Worm (Caenorhabditis elegans) whole organism, L2 larva: ENCODE data around the gene sqv-4.

Experiments
- C34F6.9 ChIP-seq: fragments of 150-350 bp; optimal IDR thresholded peaks from 2 replicates; lab custom pipeline; 2014; ENCODE audit warnings: missing biosample characterization, missing genetic modification characterization
- F13H6.1 ChIP-seq: sonication (generic microtip); optimal IDR thresholded peaks from 2 replicates; lab custom pipeline; 2016; ENCODE audit warnings: missing genetic modification characterization, missing compliant biosample characterization
- Y55F3AM.14 ChIP-seq: fragments of 200-800 bp; sonication (Bioruptor generic); optimal IDR thresholded peaks from 2 replicates; lab custom pipeline; 2018; ENCODE audit warnings: mild to moderate bottlenecking, missing genetic modification characterization, missing compliant biosample characterization
- ZK546.5 ChIP-seq: sonication (generic microtip); optimal IDR thresholded peaks from 2 replicates; lab custom pipeline; 2017; ENCODE audit warnings: missing biosample characterization, missing genetic modification characterization
- alr-1 ChIP-seq: fragments of 150-350 bp; optimal IDR thresholded peaks from 2 replicates; lab custom pipeline; 2014; ENCODE audit warnings: missing biosample characterization, missing genetic modification characterization
- aly-2 ChIP-seq: fragments of 150-350 bp; optimal IDR thresholded peaks from 2 replicates; lab custom pipeline; 2014; ENCODE audit warnings: missing biosample characterization, missing genetic modification characterization
- ama-1 ChIP-seq: fragments of 150-350 bp; optimal IDR thresholded peaks from 2 replicates; lab custom pipeline; 2018; ENCODE audit warnings: inconsistent platforms
- blmp-1 ChIP-seq: sonication (generic microtip); optimal IDR thresholded peaks from 2 replicates; lab custom pipeline; 2017; ENCODE audit warnings: missing genetic modification characterization, mild to moderate bottlenecking, missing compliant biosample characterization, antibody characterized with exemption, moderate library complexity; ENCODE audit not compliant: insufficient read depth
- ceh-16 ChIP-seq: fragments of 150-350 bp; optimal IDR thresholded peaks from 2 replicates; lab custom pipeline; 2014; ENCODE audit warnings: missing biosample characterization, missing genetic modification characterization
- ceh-82 ChIP-seq: fragments of 150-350 bp; optimal IDR thresholded peaks from 2 replicates; lab custom pipeline; 2014; ENCODE audit warnings: missing biosample characterization, missing genetic modification characterization
- crh-2 ChIP-seq: sonication (generic microtip); optimal IDR thresholded peaks from 2 replicates; lab custom pipeline; 2017; ENCODE audit warnings: missing biosample characterization, missing genetic modification characterization
- dmd-4 ChIP-seq: sonication (generic microtip); optimal IDR thresholded peaks from 2 replicates; lab custom pipeline; 2017; ENCODE audit warnings: missing biosample characterization, missing genetic modification characterization
- egl-27 ChIP-seq: sonication (generic microtip); optimal IDR thresholded peaks from 3 replicates; lab custom pipeline; 2017; ENCODE audit warnings: missing biosample characterization, missing genetic modification reagents, missing genetic modification characterization
- elt-1 ChIP-seq: fragments of 150-350 bp; optimal IDR thresholded peaks from 2 replicates; lab custom pipeline; 2014; ENCODE audit warnings: missing biosample characterization, missing genetic modification characterization
- fos-1 ChIP-seq: fragments of 150-350 bp; optimal IDR thresholded peaks from 2 replicates; lab custom pipeline; 2014; ENCODE audit warnings: missing biosample characterization, missing genetic modification characterization
- gmeb-1 ChIP-seq: fragments of 150-350 bp; optimal IDR thresholded peaks from 2 replicates; lab custom pipeline; 2014; ENCODE audit warnings: missing biosample characterization, missing genetic modification characterization
- lin-11 ChIP-seq: fragments of 150-350 bp; sonication (generic microtip); optimal IDR thresholded peaks from 2 replicates; lab custom pipeline; 2014; ENCODE audit warnings: missing biosample characterization, missing genetic modification characterization, inconsistent platforms, mixed read lengths
- lin-13 ChIP-seq: fragments of 150-350 bp; optimal IDR thresholded peaks from 2 replicates; lab custom pipeline; 2014; ENCODE audit warnings: missing biosample characterization, missing genetic modification reagents, missing genetic modification characterization
- lin-39 ChIP-seq: fragments of 150-350 bp; optimal IDR thresholded peaks from 2 replicates; lab custom pipeline; 2014; ENCODE audit warnings: missing biosample characterization, missing genetic modification reagents, missing genetic modification characterization
- lsy-2 ChIP-seq, 2 experiments: fragments of 150-350 bp in 1 of 2; sonication (generic microtip) in 1 of 2; optimal IDR thresholded peaks; 2 replicates each; lab custom pipeline; 2014 to 2017; ENCODE audit warnings: missing biosample characterization in 2 of 2, missing genetic modification characterization in 2 of 2
- mab-5 ChIP-seq: fragments of 150-350 bp; optimal IDR thresholded peaks from 2 replicates; lab custom pipeline; 2014; ENCODE audit warnings: missing biosample characterization, missing genetic modification characterization
- mdl-1 ChIP-seq, 2 experiments: fragments of 150-350 bp in 1 of 2; sonication (generic microtip) in 1 of 2; optimal IDR thresholded peaks; 2 replicates each; lab custom pipeline; 2017; ENCODE audit warnings: missing biosample characterization in 2 of 2, missing genetic modification characterization in 2 of 2
- nhr-10 ChIP-seq: sonication (generic microtip); optimal IDR thresholded peaks from 2 replicates; lab custom pipeline; 2017; ENCODE audit warnings: missing biosample characterization, missing genetic modification characterization
- nhr-11 ChIP-seq: fragments of 150-350 bp; optimal IDR thresholded peaks from 2 replicates; lab custom pipeline; 2014; ENCODE audit warnings: missing biosample characterization, missing genetic modification characterization
- nhr-129 ChIP-seq: fragments of 150-350 bp; optimal IDR thresholded peaks from 2 replicates; lab custom pipeline; 2014; ENCODE audit warnings: missing biosample characterization, missing genetic modification characterization
- nhr-23 ChIP-seq: fragments of 150-350 bp; optimal IDR thresholded peaks from 2 replicates; lab custom pipeline; 2014; ENCODE audit warnings: missing biosample characterization, missing genetic modification reagents, missing genetic modification characterization
- nhr-25 ChIP-seq: fragments of 150-350 bp; sonication (generic microtip); optimal IDR thresholded peaks from 3 replicates; lab custom pipeline; 2014; ENCODE audit warnings: missing biosample characterization, missing genetic modification characterization
- nhr-6 ChIP-seq: fragments of 150-350 bp; optimal IDR thresholded peaks from 2 replicates; lab custom pipeline; 2014; ENCODE audit warnings: missing biosample characterization, missing genetic modification characterization
- nhr-77 ChIP-seq: fragments of 150-350 bp; optimal IDR thresholded peaks from 2 replicates; lab custom pipeline; 2014; ENCODE audit warnings: missing biosample characterization, missing genetic modification characterization
- skn-1 ChIP-seq: sonication (generic microtip); optimal IDR thresholded peaks from 2 replicates; lab custom pipeline; 2017; ENCODE audit warnings: missing biosample characterization, missing genetic modification characterization
- sma-3 ChIP-seq: sonication (generic microtip); optimal IDR thresholded peaks from 2 replicates; lab custom pipeline; 2016; ENCODE audit warnings: missing genetic modification reagents, missing genetic modification characterization, missing compliant biosample characterization
- sma-9 ChIP-seq, 2 experiments: fragments of 150-350 bp in 1 of 2; sonication (generic microtip) in 1 of 2; optimal IDR thresholded peaks; 2 replicates each; lab custom pipeline; 2014 to 2016; ENCODE audit warnings: missing genetic modification characterization in 2 of 2, mild to moderate bottlenecking in 1 of 2, missing biosample characterization in 1 of 2, missing compliant biosample characterization in 1 of 2, missing genetic modification reagents in 1 of 2, moderate library complexity in 1 of 2
- snpc-4 ChIP-seq: fragments of 150-350 bp; optimal IDR thresholded peaks from 2 replicates; lab custom pipeline; 2014; ENCODE audit warnings: missing biosample characterization, missing genetic modification characterization
- unc-39 ChIP-seq: fragments of 150-350 bp; optimal IDR thresholded peaks from 2 replicates; lab custom pipeline; 2014; ENCODE audit warnings: missing biosample characterization, missing genetic modification characterization
- unc-55 ChIP-seq: fragments of 150-350 bp; sonication (generic microtip); optimal IDR thresholded peaks from 3 replicates; lab custom pipeline; 2014; ENCODE audit warnings: missing biosample characterization, missing genetic modification reagents, missing genetic modification characterization
- zag-1 ChIP-seq: fragments of 150-350 bp; optimal IDR thresholded peaks from 2 replicates; lab custom pipeline; 2014; ENCODE audit warnings: missing biosample characterization, missing genetic modification characterization
- ztf-11 ChIP-seq: sonication (generic microtip); optimal IDR thresholded peaks from 2 replicates; lab custom pipeline; 2017; ENCODE audit warnings: missing biosample characterization, missing genetic modification characterization
- ztf-4 ChIP-seq: fragments of 150-350 bp; optimal IDR thresholded peaks from 2 replicates; lab custom pipeline; 2014; ENCODE audit warnings: missing biosample characterization, missing genetic modification characterization

sqv-4 gene

ce11 chrV:10681117-10681959 lies 20.1 kb upstream of the sqv-4 start (continued):
- TF ChIP-seq lin-39 (tag; lab: Kevin White, UChicago) (no peak), nhr-23 (tag; lab: Kevin White, UChicago) (no peak), zag-1 (no peak), fos-1 (peak; percentile 64), Y55F3AM.14 (GFP tag; lab: Kevin White, UChicago) (peak; percentile 65), sma-9 (GFP tag; optimal IDR thresholded peaks at IDR 0.05; lab: Kevin White, UChicago) (peak; percentile 46), sma-9 (tag; optimal IDR thresholded peaks at IDR 0.05; lab: Kevin White, UChicago) (no peak), nhr-77 (no peak), ama-1 (no peak), mdl-1 (tag; optimal IDR thresholded peaks at IDR 0.05; lab: Kevin White, UChicago) (peak; percentile 60 to 73), gmeb-1 (tag; lab: Kevin White, UChicago) (no peak), sma-3 (GFP tag; lab: Kevin White, UChicago) (peak; percentile 22), lin-13 (GFP tag; lab: Kevin White, UChicago) (no peak), nhr-11 (tag; lab: Kevin White, UChicago) (no peak), egl-27 (peak; percentile 49), blmp-1 (tag; lab: Kevin White, UChicago) (no peak), alr-1 (tag; lab: Kevin White, UChicago) (no peak), lin-11 (tag; lab: Kevin White, UChicago) (no peak), ztf-4 (tag; lab: Kevin White, UChicago) (no peak), C34F6.9 (no peak), nhr-10 (tag; lab: Kevin White, UChicago) (no peak), nhr-129 (tag; lab: Kevin White, UChicago) (peak; percentile 61)

DNA sequence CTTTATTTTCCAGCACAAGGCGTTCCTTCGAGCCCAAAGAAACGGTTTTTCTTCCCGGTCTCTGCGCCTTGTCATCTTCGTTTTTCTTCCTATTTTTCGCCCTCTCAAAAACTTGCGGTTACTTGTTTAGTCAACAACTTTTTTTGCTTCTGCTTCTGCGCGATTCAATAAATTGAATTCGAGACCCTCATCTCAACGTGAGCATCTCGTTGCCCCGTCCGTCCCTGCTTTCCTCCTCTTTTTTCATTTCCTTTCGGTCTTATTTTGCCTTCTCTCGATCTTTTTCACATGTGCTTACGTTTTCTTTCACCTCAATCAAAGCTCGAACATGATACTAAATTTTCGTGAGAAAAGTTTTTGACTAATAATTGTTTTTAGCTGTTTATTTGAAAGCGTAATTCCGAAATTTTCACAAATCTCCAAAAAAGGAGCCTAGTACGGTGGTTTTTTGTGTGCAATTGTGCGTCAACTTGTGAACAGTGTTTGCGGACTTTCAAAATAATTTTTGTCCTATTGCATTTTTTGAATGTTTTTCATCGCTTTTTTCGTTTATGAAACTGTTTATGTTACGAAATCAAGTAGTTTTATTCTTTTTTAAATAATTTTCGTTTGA lies 18.8 kb upstream of the sqv-4 start:
- TF ChIP-seq nhr-10 (tag; lab: Kevin White, UChicago) (no peak), F13H6.1 (tag; lab: Kevin White, UChicago) (no peak), C34F6.9 (peak; percentile 42), ceh-16 (tag; lab: Kevin White, UChicago) (no peak), elt-1 (tag; lab: Kevin White, UChicago) (no peak), ZK546.5 (tag; lab: Kevin White, UChicago) (no peak), skn-1 (no peak), ceh-82 (tag; lab: Kevin White, UChicago) (no peak), snpc-4 (tag; lab: Kevin White, UChicago) (no peak), nhr-129 (tag; lab: Kevin White, UChicago) (peak; percentile 3), alr-1 (tag; lab: Kevin White, UChicago) (no peak), aly-2 (tag; lab: Kevin White, UChicago) (no peak), crh-2 (no peak), lsy-2 (tag; optimal IDR thresholded peaks at IDR 0.05; lab: Kevin White, UChicago) (peak in 1 of 2 experiments; percentile 73), unc-55 (GFP tag; lab: Kevin White, UChicago) (peak; percentile 41), mdl-1 (tag; optimal IDR thresholded peaks at IDR 0.05; lab: Kevin White, UChicago) (no peak)

ce11 chrV:10679080-10679479 lies 17.8 kb upstream of the sqv-4 start:
- TF ChIP-seq lsy-2 (tag; optimal IDR thresholded peaks at IDR 0.05; lab: Kevin White, UChicago) (peak in 1 of 2 experiments; percentile 6), nhr-6 (tag; lab: Kevin White, UChicago) (no peak), unc-39 (no peak), fos-1 (peak; percentile 4)

DNA sequence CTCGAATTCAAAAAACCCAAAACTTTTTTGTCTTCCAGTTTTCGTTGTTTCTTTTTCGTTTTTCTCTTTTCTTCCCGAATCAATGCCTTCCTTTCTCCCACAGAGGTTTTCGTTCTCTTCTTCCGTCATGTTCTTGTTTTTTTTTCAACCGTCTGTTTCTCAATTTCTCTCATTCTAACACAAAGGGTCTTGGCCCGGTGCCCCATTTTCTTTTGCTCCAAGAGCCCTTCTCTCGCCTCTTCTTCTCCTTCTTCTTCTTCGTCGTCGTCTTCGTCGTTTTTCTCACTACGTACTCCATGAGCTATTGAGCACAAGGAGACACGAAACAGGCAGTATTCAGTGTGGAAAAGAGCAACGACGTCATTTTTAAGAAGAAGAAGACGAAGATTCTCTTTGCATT lies 16.2 kb upstream of the sqv-4 start:
- TF ChIP-seq mab-5 (tag; lab: Kevin White, UChicago) (no peak), mdl-1 (tag; optimal IDR thresholded peaks at IDR 0.05; lab: Kevin White, UChicago) (peak in 1 of 2 experiments; percentile 41), F13H6.1 (tag; lab: Kevin White, UChicago) (peak; percentile 64), gmeb-1 (tag; lab: Kevin White, UChicago) (no peak), dmd-4 (no peak), nhr-25 (tag; lab: Kevin White, UChicago) (no peak), lsy-2 (tag; optimal IDR thresholded peaks at IDR 0.05; lab: Kevin White, UChicago) (peak in 1 of 2 experiments; percentile 52), nhr-129 (tag; lab: Kevin White, UChicago) (peak; percentile 73), C34F6.9 (peak; percentile 81), crh-2 (peak; percentile 13), unc-55 (GFP tag; lab: Kevin White, UChicago) (peak; percentile 66), Y55F3AM.14 (GFP tag; lab: Kevin White, UChicago) (peak; percentile 60), unc-39 (no peak), alr-1 (tag; lab: Kevin White, UChicago) (no peak), ztf-11 (no peak), lin-11 (tag; lab: Kevin White, UChicago) (peak; percentile 15), zag-1 (peak; percentile 70), aly-2 (tag; lab: Kevin White, UChicago) (no peak), skn-1 (no peak)
